Fruit fly (Drosophila melanogaster): ENCODE measurements around the gene VAChT.

VAChT gene

dm6 chr3R:18705150-18705549, at the start of gene VAChT, which contains the start of gene ChAT:
TSS of gene VAChT (plus strand) at chr3R:18705501.
TSS of gene ChAT (plus strand) at chr3R:18705501.
- TF ChIP-seq ttk (optimal IDR thresholded peaks at IDR 0.05) (no peak), Myc (optimal IDR thresholded peaks at IDR 0.05) (no peak), insv (optimal IDR thresholded peaks at IDR 0.05) (no peak), h (optimal IDR thresholded peaks at IDR 0.05) (no peak), Sin3A (optimal IDR thresholded peaks at IDR 0.05) (no peak)

dm6 chr3R:18658380-18658944, 46.8 kb upstream of the VAChT start:
- TF ChIP-seq insv (optimal IDR thresholded peaks at IDR 0.05): no peak
- TF ChIP-seq psq (optimal IDR thresholded peaks at IDR 0.05): no peak
- TF ChIP-seq ttk (optimal IDR thresholded peaks at IDR 0.05): no peak
- no peak for TF ChIP-seq Sin3A (optimal IDR thresholded peaks at IDR 0.05)

dm6 chr3R:18658945-18659642, 46.2 kb upstream of the VAChT start, which contains the start of the genes CG31224 and CstF64:
TSS of gene CG31224 (minus strand) at chr3R:18659309.
TSS of gene CstF64 (plus strand) at chr3R:18659618.
- TF ChIP-seq ttk (optimal IDR thresholded peaks at IDR 0.05) (no peak), Sin3A (optimal IDR thresholded peaks at IDR 0.05) (no peak), psq (optimal IDR thresholded peaks at IDR 0.05) (no peak), h (optimal IDR thresholded peaks at IDR 0.05) (no peak), insv (optimal IDR thresholded peaks at IDR 0.05) (no peak), Myc (optimal IDR thresholded peaks at IDR 0.05) (no peak)

- no peak for TF ChIP-seq ttk (optimal IDR thresholded peaks at IDR 0.05)
- TF ChIP-seq Myc (optimal IDR thresholded peaks at IDR 0.05): no peak
- no peak for TF ChIP-seq psq (optimal IDR thresholded peaks at IDR 0.05)
- no peak for TF ChIP-seq Sin3A (optimal IDR thresholded peaks at IDR 0.05)
- no peak for TF ChIP-seq insv (optimal IDR thresholded peaks at IDR 0.05)
- TF ChIP-seq h (optimal IDR thresholded peaks at IDR 0.05): no peak
Observed at dm6 chr3R:18663525-18663924, 41.8 kb upstream of the VAChT start, which contains the start of the genes Cpsf73 and Gos28. TSS of gene Cpsf73 (minus strand) at chr3R:18663552. TSS of gene Gos28 (plus strand) at chr3R:18663738.

dm6 chr3R:18665061-18665460, 40.2 kb upstream of the VAChT start, which contains the start of gene CG31231:
TSS of gene CG31231 (plus strand) at chr3R:18665361.
- TF ChIP-seq h (optimal IDR thresholded peaks at IDR 0.05) (no peak), insv (optimal IDR thresholded peaks at IDR 0.05) (no peak), Sin3A (optimal IDR thresholded peaks at IDR 0.05) (no peak), ttk (optimal IDR thresholded peaks at IDR 0.05) (no peak), psq (optimal IDR thresholded peaks at IDR 0.05) (no peak), Myc (optimal IDR thresholded peaks at IDR 0.05) (no peak)

- no peak for TF ChIP-seq ttk (optimal IDR thresholded peaks at IDR 0.05)
- TF ChIP-seq Sin3A (optimal IDR thresholded peaks at IDR 0.05): no peak
- TF ChIP-seq Myc (optimal IDR thresholded peaks at IDR 0.05): no peak
- no peak for TF ChIP-seq h (optimal IDR thresholded peaks at IDR 0.05)
- no peak for TF ChIP-seq psq (optimal IDR thresholded peaks at IDR 0.05)
- no peak for TF ChIP-seq insv (optimal IDR thresholded peaks at IDR 0.05)
Observed at dm6 chr3R:18667659-18668248, 37.5 kb upstream of the VAChT start, which contains the start of gene CG31229. TSS of gene CG31229 (plus strand) at chr3R:18667852.

dm6 chr3R:18669152-18669551, 36.1 kb upstream of the VAChT start, which contains the start of gene CG7702:
TSS of gene CG7702 (plus strand) at chr3R:18669390.
- no peak for TF ChIP-seq insv (optimal IDR thresholded peaks at IDR 0.05)
- TF ChIP-seq Sin3A (optimal IDR thresholded peaks at IDR 0.05): no peak

dm6 chr3R:18669812-18670211, 35.5 kb upstream of the VAChT start:
- TF ChIP-seq insv (optimal IDR thresholded peaks at IDR 0.05) (no peak), ttk (optimal IDR thresholded peaks at IDR 0.05) (no peak), Myc (optimal IDR thresholded peaks at IDR 0.05) (no peak), psq (optimal IDR thresholded peaks at IDR 0.05) (no peak), h (optimal IDR thresholded peaks at IDR 0.05) (no peak), Sin3A (optimal IDR thresholded peaks at IDR 0.05) (no peak)

dm6 chr3R:18670441-18671111, 34.7 kb upstream of the VAChT start:
- no peak for TF ChIP-seq Sin3A (optimal IDR thresholded peaks at IDR 0.05)
- TF ChIP-seq insv (optimal IDR thresholded peaks at IDR 0.05): no peak
- TF ChIP-seq h (optimal IDR thresholded peaks at IDR 0.05): no peak
- TF ChIP-seq Myc (optimal IDR thresholded peaks at IDR 0.05): no peak
- TF ChIP-seq psq (optimal IDR thresholded peaks at IDR 0.05): no peak
- TF ChIP-seq ttk (optimal IDR thresholded peaks at IDR 0.05): no peak

- TF ChIP-seq ttk (optimal IDR thresholded peaks at IDR 0.05): no peak
- TF ChIP-seq Myc (optimal IDR thresholded peaks at IDR 0.05): no peak
- TF ChIP-seq Sin3A (optimal IDR thresholded peaks at IDR 0.05): no peak
- TF ChIP-seq psq (optimal IDR thresholded peaks at IDR 0.05): no peak
- no peak for TF ChIP-seq h (optimal IDR thresholded peaks at IDR 0.05)
Observed at dm6 chr3R:18671112-18671729, 34.1 kb upstream of the VAChT start, which contains the start of gene CG31230. TSS of gene CG31230 (plus strand) at chr3R:18671679.

- TF ChIP-seq Myc (optimal IDR thresholded peaks at IDR 0.05) (no peak), insv (optimal IDR thresholded peaks at IDR 0.05) (no peak), h (optimal IDR thresholded peaks at IDR 0.05) (no peak), Sin3A (optimal IDR thresholded peaks at IDR 0.05) (no peak), psq (optimal IDR thresholded peaks at IDR 0.05) (no peak), ttk (optimal IDR thresholded peaks at IDR 0.05) (no peak)
Observed at dm6 chr3R:18677500-18677940, 27.8 kb upstream of the VAChT start, which contains the start of the genes dind and CG7706. TSS of gene dind (minus strand) at chr3R:18677539. TSS of gene CG7706 (plus strand) at chr3R:18677818.
